Fruit fly (Drosophila melanogaster): ENCODE measurements around the gene kon.

dm6 chr2L:18523003-18523402 is 19.2 kb upstream of the kon start:
- TF ChIP-seq schlank (tag; optimal IDR thresholded peaks at IDR 0.05) (no peak), CG4820 (GFP tag; optimal IDR thresholded peaks at IDR 0.05) (no peak), dimm (GFP tag; IDR thresholded peaks at IDR 0.05) (no peak), CG13624 (GFP tag; optimal IDR thresholded peaks at IDR 0.05) (no peak), CG33557 (GFP tag; optimal IDR thresholded peaks at IDR 0.05) (no peak), CG9215 (GFP tag; IDR thresholded peaks at IDR 0.05) (no peak), ro (GFP tag; IDR thresholded peaks at IDR 0.05) (no peak), fru (optimal IDR thresholded peaks at IDR 0.05) (no peak), Hr51 (GFP tag; optimal IDR thresholded peaks at IDR 0.05) (no peak), CG2875 (GFP tag; optimal IDR thresholded peaks at IDR 0.05) (no peak), CG10565 (GFP tag; optimal IDR thresholded peaks at IDR 0.05) (no peak), ewg (GFP tag; optimal IDR thresholded peaks at IDR 0.05) (no peak)
